Worm (Caenorhabditis elegans) whole organism, midembryonic: ENCODE measurements around the gene C50F4.1.
A peak's percentile ranks its signal among the peaks of the same experiment; 100 is the strongest.

Experiments used
- T22C8.4 ChIP-seq: fragments of 200-800 bp; sonication (Bioruptor generic); IDR thresholded peaks from 2 replicates; pipeline ENCODE4 v1.3.6; 2022; ENCODE audit warnings: missing genetic modification characterization, missing compliant biosample characterization
- cog-1 ChIP-seq: sonication (generic microtip); optimal IDR thresholded peaks from 2 replicates; lab custom pipeline; 2016; ENCODE audit warnings: missing genetic modification characterization, missing compliant biosample characterization
- flt-1 ChIP-seq: fragments of 200-800 bp; sonication (Bioruptor generic); IDR thresholded peaks from 2 replicates; pipeline ENCODE4 v1.3.6; 2022; ENCODE audit warnings: missing genetic modification characterization, missing compliant biosample characterization
- klf-2 ChIP-seq: fragments of 200-800 bp; sonication (Bioruptor generic); conservative IDR thresholded peaks from 2 replicates; pipeline ENCODE4 v1.3.6; 2022; ENCODE audit warnings: missing genetic modification reagents, missing genetic modification characterization, missing compliant biosample characterization
- med-1 ChIP-seq: sonication (generic microtip); optimal IDR thresholded peaks from 2 replicates; lab custom pipeline; 2017; ENCODE audit warnings: missing genetic modification characterization, mild to moderate bottlenecking, missing compliant biosample characterization, antibody characterized with exemption, missing genetic modification reagents; ENCODE audit not compliant: insufficient read depth
- ref-1 ChIP-seq: fragments of 200-800 bp; sonication (Bioruptor generic); conservative IDR thresholded peaks from 2 replicates; pipeline ENCODE4 v1.3.6; 2022; ENCODE audit warnings: missing genetic modification reagents, missing genetic modification characterization, missing compliant biosample characterization
- tab-1 ChIP-seq: fragments of 200-800 bp; sonication (Bioruptor generic); IDR thresholded peaks from 2 replicates; pipeline ENCODE4 v1.3.6; 2022; ENCODE audit warnings: missing genetic modification characterization, missing compliant biosample characterization
- ztf-23 ChIP-seq: fragments of 200-800 bp; sonication (Bioruptor generic); IDR thresholded peaks from 2 replicates; pipeline ENCODE4 v1.3.6; 2022; ENCODE audit warnings: missing genetic modification reagents, missing genetic modification characterization, missing compliant biosample characterization
- ztf-29 ChIP-seq: fragments of 200-800 bp; sonication (Bioruptor generic); IDR thresholded peaks from 2 replicates; pipeline ENCODE4 v1.3.6; 2022; ENCODE audit warnings: missing genetic modification reagents, missing genetic modification characterization, missing compliant biosample characterization

The C50F4.1 gene

DNA sequence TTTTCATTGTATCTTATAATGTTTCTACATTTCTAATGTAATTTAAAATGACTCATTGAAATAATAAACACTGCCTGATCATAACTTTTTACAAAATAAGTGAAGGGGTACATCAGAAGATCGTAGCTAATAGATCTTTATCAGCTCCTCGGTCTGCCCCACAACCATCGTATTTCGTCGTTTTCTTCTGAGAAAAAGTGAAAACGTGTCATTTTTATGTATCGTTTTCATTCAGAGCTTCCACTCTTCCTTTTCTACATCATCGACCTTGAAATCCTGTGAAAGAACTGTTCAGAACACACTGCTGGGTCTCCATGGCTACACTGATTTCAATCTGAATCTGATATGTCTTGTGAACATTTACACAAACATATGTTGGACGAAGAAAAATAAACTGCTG, 27.3 kb upstream of the C50F4.1 start:
- no peak for TF ChIP-seq ztf-23 (GFP tag; lab: Robert Waterston, UW)
- no peak for TF ChIP-seq tab-1 (GFP tag; lab: Robert Waterston, UW)
- no peak for TF ChIP-seq T22C8.4 (GFP tag; lab: Robert Waterston, UW)
- no peak for TF ChIP-seq klf-2
- no peak for TF ChIP-seq cog-1 (tag; lab: Kevin White, UChicago)
- no peak for TF ChIP-seq ref-1
- TF ChIP-seq flt-1 (GFP tag; lab: Robert Waterston, UW): no peak
- TF ChIP-seq ztf-29: no peak
- TF ChIP-seq med-1 (GFP tag; lab: Kevin White, UChicago): no peak

DNA sequence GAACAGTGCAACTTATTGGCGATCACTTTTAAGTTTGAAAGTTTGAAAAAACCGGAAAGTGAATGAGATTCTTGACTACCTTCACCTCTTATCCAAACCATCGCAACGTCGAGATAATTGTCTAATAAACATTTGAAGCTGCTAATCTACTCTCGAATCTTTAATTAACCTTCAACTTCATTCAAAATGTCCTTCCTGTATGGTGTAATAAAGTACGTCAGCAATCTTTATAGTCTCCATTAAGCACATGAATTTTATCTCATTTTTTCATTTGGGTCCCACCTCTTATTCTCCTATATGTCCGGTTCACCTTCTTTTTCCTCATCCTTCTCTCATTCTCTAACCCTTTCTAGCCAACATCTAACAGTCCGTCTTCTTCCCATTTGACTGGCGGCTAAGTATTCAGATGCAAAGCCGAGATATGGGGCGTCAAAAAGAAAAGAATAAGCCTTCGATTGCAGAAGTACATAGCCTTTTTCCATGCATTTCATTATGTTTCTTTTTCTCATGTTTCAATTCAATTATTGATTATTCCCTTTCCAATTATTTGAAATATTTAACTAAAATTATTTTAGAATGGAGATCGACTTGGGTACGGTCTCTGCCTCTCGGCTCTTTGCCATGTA, 25.7 kb upstream of the C50F4.1 start, which contains the start of gene swt-5:
Gene swt-5, plus strand, starts transcription at position 576 of the 626 bp plus-strand sequence.
- TF ChIP-seq ztf-29: no peak
- no peak for TF ChIP-seq T22C8.4 (GFP tag; lab: Robert Waterston, UW)
- TF ChIP-seq cog-1 (tag; lab: Kevin White, UChicago): no peak
- no peak for TF ChIP-seq ztf-23 (GFP tag; lab: Robert Waterston, UW)
- TF ChIP-seq ref-1: no peak
- TF ChIP-seq tab-1 (GFP tag; lab: Robert Waterston, UW): no peak
- no peak for TF ChIP-seq flt-1 (GFP tag; lab: Robert Waterston, UW)
- TF ChIP-seq med-1 (GFP tag; lab: Kevin White, UChicago): no peak

DNA sequence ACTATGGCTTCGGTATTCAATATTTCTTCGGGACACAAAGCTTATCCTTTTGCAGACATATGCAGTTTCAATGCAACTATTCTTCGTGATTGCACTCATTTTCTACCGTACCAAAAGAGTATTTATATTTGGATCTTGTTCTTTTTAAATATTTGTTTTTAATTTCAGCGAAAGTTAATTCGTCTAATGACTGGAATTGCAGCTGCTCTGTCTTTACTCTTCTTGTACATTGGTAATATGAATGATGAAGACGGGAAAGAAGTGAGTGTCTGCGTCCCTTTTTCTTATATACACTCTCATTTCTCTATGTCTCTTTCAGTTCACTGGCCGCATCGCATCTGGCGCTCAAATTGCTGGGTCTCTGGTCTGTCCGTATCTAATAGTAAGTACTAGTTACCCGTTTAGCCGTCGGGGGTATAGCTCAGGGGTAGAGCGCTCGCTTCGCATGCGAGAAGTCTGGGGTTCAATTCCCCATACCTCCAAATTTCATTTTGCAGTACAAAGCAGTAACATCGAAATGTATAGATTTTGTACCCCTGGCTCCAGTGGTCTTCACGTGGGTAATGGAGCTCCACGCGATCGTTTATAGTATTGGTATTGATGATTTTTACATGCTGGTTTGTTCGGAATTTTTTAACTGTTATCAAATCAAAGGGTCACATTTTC, 23.3 kb upstream of the C50F4.1 start:
- TF ChIP-seq cog-1 (tag; lab: Kevin White, UChicago): peak; percentile 78
- TF ChIP-seq med-1 (GFP tag; lab: Kevin White, UChicago): peak; percentile 41
- peak; percentile 84 for TF ChIP-seq ref-1
- peak; percentile 95 for TF ChIP-seq T22C8.4 (GFP tag; lab: Robert Waterston, UW)
- TF ChIP-seq flt-1 (GFP tag; lab: Robert Waterston, UW): peak; percentile 97
- peak; percentile 94 for TF ChIP-seq tab-1 (GFP tag; lab: Robert Waterston, UW)
- TF ChIP-seq klf-2: peak; percentile 83
- TF ChIP-seq ztf-23 (GFP tag; lab: Robert Waterston, UW): peak; percentile 95
- TF ChIP-seq ztf-29: peak; percentile 79; the same call in 1 of the 2 replicates

DNA sequence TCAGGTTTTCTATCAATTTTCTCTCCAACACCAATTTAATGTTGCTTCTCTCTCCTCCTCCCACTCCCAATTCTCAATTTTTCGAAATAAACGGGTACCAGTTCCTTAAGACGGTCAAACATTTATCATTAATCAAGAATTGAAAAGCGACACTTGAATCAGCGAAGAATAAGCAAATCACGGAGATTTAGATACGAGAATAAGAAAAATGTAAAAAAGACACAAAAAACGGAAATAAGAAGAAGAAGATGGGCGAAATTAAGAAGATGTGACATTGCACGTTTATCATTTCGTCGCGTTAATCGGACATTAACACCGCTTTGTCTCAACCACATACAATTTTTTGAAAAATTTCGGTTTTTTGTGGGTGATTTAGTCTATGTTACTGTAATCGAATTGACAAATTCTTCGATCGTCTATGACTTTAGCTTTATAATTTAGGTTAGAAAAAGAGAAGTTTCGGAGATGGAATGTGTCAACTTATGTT, 22.1 kb upstream of the C50F4.1 start, which contains the start of gene haao-1:
Gene haao-1, plus strand, starts transcription at position 437 of the 487 bp plus-strand sequence.
- TF ChIP-seq ref-1: no peak
- no peak for TF ChIP-seq klf-2
- TF ChIP-seq ztf-23 (GFP tag; lab: Robert Waterston, UW): no peak
- TF ChIP-seq tab-1 (GFP tag; lab: Robert Waterston, UW): no peak
- no peak for TF ChIP-seq T22C8.4 (GFP tag; lab: Robert Waterston, UW)
- TF ChIP-seq med-1 (GFP tag; lab: Kevin White, UChicago): no peak
- TF ChIP-seq ztf-29: no peak
- no peak for TF ChIP-seq flt-1 (GFP tag; lab: Robert Waterston, UW)
- no peak for TF ChIP-seq cog-1 (tag; lab: Kevin White, UChicago)

DNA sequence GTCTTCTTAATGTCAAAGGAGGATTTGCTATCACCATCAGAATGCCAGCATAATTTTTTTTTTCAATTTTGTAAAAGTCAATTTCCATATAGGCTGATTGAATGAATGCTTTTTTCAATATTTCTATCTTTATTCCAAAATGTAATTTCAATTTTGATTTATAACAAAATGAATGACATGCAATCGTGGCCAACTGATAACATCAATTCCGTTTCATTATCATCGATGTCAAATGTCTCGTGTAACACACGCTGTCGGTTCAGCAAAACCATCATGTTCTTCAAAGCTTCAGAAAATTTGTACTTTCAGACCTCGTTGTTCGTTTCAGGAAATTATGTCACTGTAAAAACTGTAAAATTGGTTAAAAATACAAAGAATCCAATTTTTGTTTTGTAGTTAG, 19.7 kb upstream of the C50F4.1 start:
- TF ChIP-seq T22C8.4 (GFP tag; lab: Robert Waterston, UW) (no peak), ztf-29 (no peak), cog-1 (tag; lab: Kevin White, UChicago) (no peak), ztf-23 (GFP tag; lab: Robert Waterston, UW) (no peak), klf-2 (no peak), med-1 (GFP tag; lab: Kevin White, UChicago) (no peak), tab-1 (GFP tag; lab: Robert Waterston, UW) (no peak), ref-1 (no peak), flt-1 (GFP tag; lab: Robert Waterston, UW) (no peak)

DNA sequence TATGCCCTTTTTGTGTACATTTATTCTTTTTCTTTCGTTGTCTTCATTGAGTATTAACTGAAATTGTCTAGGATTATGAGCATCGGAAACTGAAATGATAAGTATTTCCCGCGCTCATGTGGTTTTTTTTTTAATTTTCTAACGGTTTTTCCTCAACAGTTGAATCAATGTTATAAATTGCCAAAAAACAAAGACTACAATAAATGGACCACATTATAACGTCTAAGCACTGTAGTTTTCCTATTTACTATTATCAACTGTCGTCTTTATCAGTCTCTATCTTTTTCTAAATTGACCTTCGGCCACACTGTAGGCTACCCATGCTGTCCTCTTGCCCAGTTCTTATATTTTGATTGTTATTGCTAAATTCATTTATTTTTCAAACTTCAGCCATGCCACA, 18.9 kb upstream of the C50F4.1 start, which contains the start of gene acs-14:
Gene acs-14, plus strand, starts transcription at position 391 of the 400 bp plus-strand sequence.
- TF ChIP-seq klf-2: no peak
- no peak for TF ChIP-seq ztf-29
- no peak for TF ChIP-seq cog-1 (tag; lab: Kevin White, UChicago)
- TF ChIP-seq flt-1 (GFP tag; lab: Robert Waterston, UW): no peak
- no peak for TF ChIP-seq ref-1
- TF ChIP-seq ztf-23 (GFP tag; lab: Robert Waterston, UW): no peak
- TF ChIP-seq tab-1 (GFP tag; lab: Robert Waterston, UW): no peak
- TF ChIP-seq T22C8.4 (GFP tag; lab: Robert Waterston, UW): no peak
- no peak for TF ChIP-seq med-1 (GFP tag; lab: Kevin White, UChicago)

DNA sequence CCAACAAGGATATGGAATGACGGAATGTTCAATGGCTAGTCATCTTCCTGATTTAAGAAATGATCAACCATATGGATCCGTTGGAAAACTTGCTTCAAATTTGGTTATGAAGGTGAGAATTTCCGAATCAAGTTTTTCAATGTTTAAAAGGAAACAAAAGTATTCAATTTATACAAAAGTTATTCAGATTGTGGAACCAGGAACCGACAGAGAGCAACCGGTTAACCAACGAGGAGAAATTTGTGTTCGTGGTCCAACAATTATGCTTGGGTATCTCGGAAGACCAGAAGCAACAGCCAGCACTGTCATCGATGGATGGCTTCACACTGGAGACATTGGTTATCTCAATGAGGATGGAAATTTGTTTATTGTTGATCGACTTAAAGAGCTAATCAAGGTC, 17.0 kb upstream of the C50F4.1 start:
- no peak for TF ChIP-seq ztf-29
- TF ChIP-seq klf-2: no peak
- TF ChIP-seq flt-1 (GFP tag; lab: Robert Waterston, UW): no peak
- TF ChIP-seq ztf-23 (GFP tag; lab: Robert Waterston, UW): no peak
- TF ChIP-seq cog-1 (tag; lab: Kevin White, UChicago): no peak
- no peak for TF ChIP-seq tab-1 (GFP tag; lab: Robert Waterston, UW)
- TF ChIP-seq med-1 (GFP tag; lab: Kevin White, UChicago): no peak
- no peak for TF ChIP-seq ref-1
- no peak for TF ChIP-seq T22C8.4 (GFP tag; lab: Robert Waterston, UW)

DNA sequence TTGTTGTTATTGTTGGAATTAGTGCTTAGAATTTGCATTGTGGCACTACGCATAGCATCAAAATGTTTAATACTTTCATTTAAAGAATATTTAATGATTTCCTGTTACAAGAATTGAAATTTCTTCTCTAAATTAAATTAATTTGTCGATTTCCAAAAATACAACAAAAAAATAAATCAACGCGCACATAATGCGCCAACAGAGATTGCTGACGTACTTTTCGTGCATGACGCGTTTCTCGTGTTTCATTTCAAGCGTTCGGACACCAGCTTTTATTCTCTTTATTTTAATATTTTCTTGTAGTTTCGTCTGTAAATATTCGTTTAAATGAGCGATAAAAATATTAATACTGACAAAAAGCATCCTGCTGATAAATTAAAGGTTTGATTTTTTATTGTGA, 13.0 kb upstream of the C50F4.1 start, which contains the start of gene eif-2Bdelta:
Gene eif-2Bdelta, plus strand, starts transcription at position 235 of the 400 bp plus-strand sequence.
- TF ChIP-seq med-1 (GFP tag; lab: Kevin White, UChicago): no peak
- no peak for TF ChIP-seq T22C8.4 (GFP tag; lab: Robert Waterston, UW)
- TF ChIP-seq flt-1 (GFP tag; lab: Robert Waterston, UW): no peak
- TF ChIP-seq tab-1 (GFP tag; lab: Robert Waterston, UW): no peak
- no peak for TF ChIP-seq ztf-23 (GFP tag; lab: Robert Waterston, UW)
- TF ChIP-seq ztf-29: no peak
- TF ChIP-seq cog-1 (tag; lab: Kevin White, UChicago): no peak
- TF ChIP-seq ref-1: no peak
- no peak for TF ChIP-seq klf-2

DNA sequence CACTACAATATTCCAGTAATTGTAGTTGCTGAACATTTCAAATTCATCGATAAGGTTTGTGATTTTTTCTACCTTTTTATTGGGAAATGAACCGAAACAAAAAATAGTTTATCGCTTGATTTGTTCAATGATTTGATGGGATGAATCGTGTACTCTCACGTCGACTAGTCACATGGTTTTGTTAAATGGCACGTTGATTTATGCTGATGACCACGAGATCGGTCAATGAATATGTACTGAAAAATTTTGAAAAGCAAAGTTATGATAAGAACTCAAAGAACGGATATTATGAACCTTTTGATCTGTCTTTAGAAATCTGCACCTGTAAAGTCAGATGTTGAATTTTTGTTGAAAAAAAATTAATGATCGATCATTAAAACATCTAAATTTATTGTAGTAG, 10.3 kb upstream of the C50F4.1 start:
- no peak for TF ChIP-seq med-1 (GFP tag; lab: Kevin White, UChicago)
- TF ChIP-seq T22C8.4 (GFP tag; lab: Robert Waterston, UW): no peak
- no peak for TF ChIP-seq klf-2
- no peak for TF ChIP-seq ztf-29
- TF ChIP-seq tab-1 (GFP tag; lab: Robert Waterston, UW): no peak
- TF ChIP-seq cog-1 (tag; lab: Kevin White, UChicago): no peak
- no peak for TF ChIP-seq ref-1
- no peak for TF ChIP-seq flt-1 (GFP tag; lab: Robert Waterston, UW)
- TF ChIP-seq ztf-23 (GFP tag; lab: Robert Waterston, UW): no peak
